Worm (Caenorhabditis elegans): ENCODE measurements around the gene cul-6.

DNA sequence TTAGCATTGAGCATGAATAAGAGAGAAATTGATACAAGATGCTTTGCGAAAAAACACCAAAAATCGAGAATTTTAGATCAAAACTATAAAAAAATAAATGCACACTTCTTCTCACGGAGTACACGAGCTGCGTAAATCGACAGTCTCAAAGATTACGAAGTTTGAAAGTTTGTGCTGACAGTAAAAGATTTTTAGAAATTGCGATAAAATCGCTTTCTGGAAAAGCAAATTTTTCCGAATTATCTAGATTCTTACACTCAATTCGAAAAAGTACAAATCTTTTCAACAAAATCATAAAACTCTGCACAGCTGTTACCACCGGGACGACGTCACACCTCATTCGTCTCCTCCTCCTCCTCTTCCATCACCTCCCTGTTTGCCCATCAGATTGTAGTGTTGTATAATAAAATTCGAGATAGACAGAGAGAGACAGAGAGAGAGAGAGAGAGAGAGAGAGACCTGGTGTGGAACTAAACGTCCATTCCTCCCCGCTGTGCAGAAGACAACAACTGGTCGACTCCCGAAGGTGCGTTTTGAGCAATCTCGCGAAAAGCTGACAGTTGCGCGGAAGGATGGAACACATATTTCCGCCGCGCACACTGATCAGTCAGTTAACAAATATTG, 25.0 kb upstream of the cul-6 start:
- TF ChIP-seq zip-2 (tag; optimal IDR thresholded peaks at IDR 0.05) (no peak), php-3 (GFP tag; IDR thresholded peaks at IDR 0.05) (no peak), R02D3.7 (tag; optimal IDR thresholded peaks at IDR 0.05) (no peak), F37D6.2 (tag; optimal IDR thresholded peaks at IDR 0.05) (no peak)

Data from whole organism, L4 larva.